Worm (Caenorhabditis elegans) whole organism, mixed stage, embryonic: ENCODE measurements around the gene C10B5.1.
A peak's percentile ranks its signal among the peaks of the same experiment; 100 is the strongest.
"Not testable (repeated sequence)": the region's sequence is repeated elsewhere in the genome, so short reads cannot be mapped to it uniquely, and the experiment has no call there.

Experiments used
- bed-3 ChIP-seq: fragments of 200-800 bp; sonication (Bioruptor generic); optimal IDR thresholded peaks from 3 replicates; lab custom pipeline; 2018; ENCODE audit warnings: mild to moderate bottlenecking, missing genetic modification characterization, moderate library complexity, missing compliant biosample characterization
- blmp-1 ChIP-seq: fragments of 150-350 bp; optimal IDR thresholded peaks from 2 replicates; lab custom pipeline; 2014; ENCODE audit warnings: missing biosample characterization, missing genetic modification characterization
- ceh-39 ChIP-seq: fragments of 150-350 bp; optimal IDR thresholded peaks from 2 replicates; lab custom pipeline; 2014; ENCODE audit warnings: missing biosample characterization, missing genetic modification characterization
- ceh-43 ChIP-seq: fragments of 200-800 bp; sonication (Bioruptor generic); optimal IDR thresholded peaks from 2 replicates; lab custom pipeline; 2018; ENCODE audit warnings: mild to moderate bottlenecking, missing genetic modification characterization, moderate library complexity, missing compliant biosample characterization
- ceh-83 ChIP-seq: fragments of 200-800 bp; sonication (Bioruptor generic); optimal IDR thresholded peaks from 2 replicates; lab custom pipeline; 2018; ENCODE audit warnings: mild to moderate bottlenecking, missing genetic modification characterization, missing compliant biosample characterization
- ces-1 ChIP-seq: fragments of 150-350 bp; optimal IDR thresholded peaks from 2 replicates; lab custom pipeline; 2014; ENCODE audit warnings: missing biosample characterization, missing genetic modification reagents, missing genetic modification characterization
- cnd-1 ChIP-seq: fragments of 200-800 bp; sonication (Bioruptor generic); optimal IDR thresholded peaks from 2 replicates; lab custom pipeline; 2018; ENCODE audit warnings: mild to moderate bottlenecking, missing genetic modification characterization, missing compliant biosample characterization
- drap-1 ChIP-seq: fragments of 200-800 bp; sonication (Bioruptor generic); optimal IDR thresholded peaks from 3 replicates; lab custom pipeline; 2018; ENCODE audit warnings: mild to moderate bottlenecking, missing genetic modification characterization, missing compliant biosample characterization
- elt-3 ChIP-seq: fragments of 150-350 bp; optimal IDR thresholded peaks from 2 replicates; lab custom pipeline; 2014; ENCODE audit warnings: missing biosample characterization, missing genetic modification characterization
- ham-2 ChIP-seq: fragments of 200-800 bp; sonication (Bioruptor generic); optimal IDR thresholded peaks from 2 replicates; lab custom pipeline; 2018; ENCODE audit warnings: mild to moderate bottlenecking, missing genetic modification characterization, missing compliant biosample characterization
- lin-13 ChIP-seq: fragments of 150-350 bp; optimal IDR thresholded peaks from 2 replicates; lab custom pipeline; 2014; ENCODE audit warnings: missing biosample characterization, missing genetic modification characterization
- lin-32 ChIP-seq: fragments of 200-800 bp; sonication (Bioruptor generic); optimal IDR thresholded peaks from 2 replicates; lab custom pipeline; 2018; ENCODE audit warnings: mild to moderate bottlenecking, missing genetic modification characterization, missing compliant biosample characterization
- mab-5 ChIP-seq: fragments of 150-350 bp; optimal IDR thresholded peaks from 2 replicates; lab custom pipeline; 2014; ENCODE audit warnings: missing biosample characterization, missing genetic modification characterization
- mep-1 ChIP-seq: fragments of 150-350 bp; optimal IDR thresholded peaks from 2 replicates; lab custom pipeline; 2017; ENCODE audit warnings: missing biosample characterization, missing genetic modification reagents, missing genetic modification characterization, inconsistent platforms
- mls-2 ChIP-seq: sonication (generic microtip); optimal IDR thresholded peaks from 2 replicates; lab custom pipeline; 2016; ENCODE audit warnings: mild to moderate bottlenecking, missing genetic modification characterization, moderate library complexity, missing compliant biosample characterization
- nhr-12 ChIP-seq: fragments of 150-350 bp; optimal IDR thresholded peaks from 2 replicates; lab custom pipeline; 2014; ENCODE audit warnings: missing biosample characterization, missing genetic modification characterization
- nhr-237 ChIP-seq: fragments of 150-350 bp; optimal IDR thresholded peaks from 2 replicates; lab custom pipeline; 2014; ENCODE audit warnings: missing biosample characterization, missing genetic modification characterization
- nhr-28 ChIP-seq: fragments of 150-350 bp; optimal IDR thresholded peaks from 2 replicates; lab custom pipeline; 2014; ENCODE audit warnings: missing biosample characterization, missing genetic modification characterization
- nhr-76 ChIP-seq: sonication (generic microtip); optimal IDR thresholded peaks from 2 replicates; lab custom pipeline; 2017; ENCODE audit warnings: missing biosample characterization, missing genetic modification characterization
- pha-4 ChIP-seq: fragments of 150-350 bp; optimal IDR thresholded peaks from 2 replicates; lab custom pipeline; 2018; ENCODE audit warnings: missing biosample characterization, missing genetic modification reagents, missing genetic modification characterization
- sem-2 ChIP-seq: fragments of 200-800 bp; sonication (Bioruptor generic); optimal IDR thresholded peaks from 2 replicates; lab custom pipeline; 2018; ENCODE audit warnings: mild to moderate bottlenecking, missing genetic modification characterization, missing compliant biosample characterization
- snpc-4 ChIP-seq: fragments of 150-350 bp; optimal IDR thresholded peaks from 2 replicates; lab custom pipeline; 2014; ENCODE audit warnings: missing biosample characterization, missing genetic modification characterization
- sptf-1 ChIP-seq: sonication (generic microtip); optimal IDR thresholded peaks from 2 replicates; lab custom pipeline; 2017; ENCODE audit warnings: mild to moderate bottlenecking, missing genetic modification characterization, moderate library complexity, missing compliant biosample characterization
- tbx-8 ChIP-seq: fragments of 200-800 bp; sonication (Bioruptor generic); optimal IDR thresholded peaks from 2 replicates; lab custom pipeline; 2018; ENCODE audit warnings: mild to moderate bottlenecking, missing genetic modification characterization, moderate library complexity, missing compliant biosample characterization
- unc-120 ChIP-seq: sonication (generic microtip); optimal IDR thresholded peaks from 2 replicates; lab custom pipeline; 2017; ENCODE audit warnings: missing genetic modification characterization, missing compliant biosample characterization; ENCODE audit not compliant: poor library complexity, severe bottlenecking
- unc-39 ChIP-seq: fragments of 150-350 bp; optimal IDR thresholded peaks from 2 replicates; lab custom pipeline; 2014; ENCODE audit warnings: missing biosample characterization, missing genetic modification characterization
- unc-62 ChIP-seq: fragments of 150-350 bp; optimal IDR thresholded peaks from 2 replicates; lab custom pipeline; 2014; ENCODE audit warnings: missing biosample characterization, missing genetic modification reagents, missing genetic modification characterization
- zip-8 ChIP-seq: fragments of 150-350 bp; optimal IDR thresholded peaks from 2 replicates; lab custom pipeline; 2014; ENCODE audit warnings: missing biosample characterization, missing genetic modification characterization
- ztf-11 ChIP-seq: fragments of 150-350 bp; optimal IDR thresholded peaks from 2 replicates; lab custom pipeline; 2014; ENCODE audit warnings: missing biosample characterization, missing genetic modification characterization

The C10B5.1 gene

ce11 chrV:8580961-8581360 lies at the start of gene C10B5.1:
C10B5.1 (plus strand) TSS chrV:8581261.
- TF ChIP-seq nhr-28 (tag; lab: Kevin White, UChicago) (no peak), nhr-76 (tag; lab: Kevin White, UChicago) (no peak), zip-8 (tag; lab: Kevin White, UChicago) (no peak), ceh-83 (GFP tag; lab: Kevin White, UChicago) (no peak)

ce11 chrV:8533067-8533466 lies 48.0 kb upstream of the C10B5.1 start, which contains the start of the genes his-8 and his-7:
his-8 (minus strand) TSS chrV:8533086.
his-7 (plus strand) TSS chrV:8533379.
- not testable (repeated sequence) for TF ChIP-seq nhr-237, blmp-1, nhr-76 (tag; lab: Kevin White, UChicago)

ce11 chrV:8533916-8534315 lies 47.1 kb upstream of the C10B5.1 start:
- TF ChIP-seq mep-1 (tag; lab: Kevin White, UChicago), result no peak
- no peak for TF ChIP-seq nhr-12
- TF ChIP-seq zip-8 (tag; lab: Kevin White, UChicago), result peak; percentile 70

ce11 chrV:8534534-8535283 lies 46.4 kb upstream of the C10B5.1 start, which contains the start of the genes his-6 and his-5:
his-6 (minus strand) TSS chrV:8534977.
his-5 (plus strand) TSS chrV:8535214.
- peak; percentile 13 for TF ChIP-seq mls-2 (tag; lab: Kevin White, UChicago)
- peak; percentile 1 for TF ChIP-seq pha-4 (tag; lab: Kevin White, UChicago)
- peak; percentile 64 for TF ChIP-seq cnd-1 (tag; lab: Kevin White, UChicago)

ce11 chrV:8536213-8536612 lies 44.8 kb upstream of the C10B5.1 start, which contains the start of gene his-39:
his-39 (plus strand) TSS chrV:8536513.
- TF ChIP-seq lin-13 (tag; lab: Kevin White, UChicago) (no peak), sem-2 (GFP tag; lab: Kevin White, UChicago) (no peak)

- TF ChIP-seq lin-32 (GFP tag; lab: Kevin White, UChicago) (no peak), sptf-1 (no peak), sem-2 (GFP tag; lab: Kevin White, UChicago) (no peak), ceh-83 (GFP tag; lab: Kevin White, UChicago) (no peak), ces-1 (GFP tag; lab: Kevin White, UChicago) (no peak), drap-1 (GFP tag; lab: Kevin White, UChicago) (no peak), ztf-11 (tag; lab: Kevin White, UChicago) (no peak), cnd-1 (tag; lab: Kevin White, UChicago) (no peak), ham-2 (no peak)
Measured at ce11 chrV:8537031-8537430, 44.0 kb upstream of the C10B5.1 start, which contains the start of gene otpl-4. otpl-4 (plus strand) TSS chrV:8537331.

ce11 chrV:8545531-8546224 lies 35.4 kb upstream of the C10B5.1 start, which contains the start of the genes slc-17.8 and asns-1:
slc-17.8 (minus strand) TSS chrV:8545581.
asns-1 (plus strand) TSS chrV:8546174.
- no peak for TF ChIP-seq lin-32 (GFP tag; lab: Kevin White, UChicago)
- peak; percentile 37 for TF ChIP-seq unc-120 (tag; lab: Kevin White, UChicago)
- TF ChIP-seq, all 35 proteins: peak for 1

- TF ChIP-seq ztf-11 (tag; lab: Kevin White, UChicago), result no peak
- no peak for TF ChIP-seq lin-32 (GFP tag; lab: Kevin White, UChicago)
- TF ChIP-seq pha-4 (tag; lab: Kevin White, UChicago), result no peak
- no peak for TF ChIP-seq ces-1 (GFP tag; lab: Kevin White, UChicago)
- no peak for TF ChIP-seq unc-62
- TF ChIP-seq ham-2, result no peak
- TF ChIP-seq tbx-8 (GFP tag; lab: Kevin White, UChicago), result no peak
- TF ChIP-seq unc-39 (tag; lab: Kevin White, UChicago), result no peak
- TF ChIP-seq bed-3, result no peak
- no peak for TF ChIP-seq snpc-4 (tag; lab: Kevin White, UChicago)
- TF ChIP-seq mep-1 (tag; lab: Kevin White, UChicago), result no peak
- TF ChIP-seq mab-5, result no peak
- no peak for TF ChIP-seq elt-3
- no peak for TF ChIP-seq sptf-1
- no peak for TF ChIP-seq lin-13 (tag; lab: Kevin White, UChicago)
- no peak for TF ChIP-seq ceh-43 (GFP tag; lab: Kevin White, UChicago)
- no peak for TF ChIP-seq nhr-12
- no peak for TF ChIP-seq ceh-39
- TF ChIP-seq drap-1 (GFP tag; lab: Kevin White, UChicago), result no peak
- no peak for TF ChIP-seq blmp-1 (tag; lab: Kevin White, UChicago)
Measured at ce11 chrV:8548989-8549388, 32.1 kb upstream of the C10B5.1 start, which contains the start of gene stdh-4. stdh-4 (plus strand) TSS chrV:8549289.
